Worm (Caenorhabditis elegans) whole organism, L2 larva: ENCODE data around the gene cox-6A.

ENCODE experiments used
- C34F6.9 ChIP-seq: fragments of 150-350 bp; optimal IDR thresholded peaks from 2 replicates; lab custom pipeline; 2014; ENCODE audit warnings: missing biosample characterization, missing genetic modification characterization
- aly-2 ChIP-seq: fragments of 150-350 bp; optimal IDR thresholded peaks from 2 replicates; lab custom pipeline; 2014; ENCODE audit warnings: missing biosample characterization, missing genetic modification characterization
- ama-1 ChIP-seq: fragments of 150-350 bp; optimal IDR thresholded peaks from 2 replicates; lab custom pipeline; 2018; ENCODE audit warnings: inconsistent platforms
- ceh-82 ChIP-seq: fragments of 150-350 bp; optimal IDR thresholded peaks from 2 replicates; lab custom pipeline; 2014; ENCODE audit warnings: missing biosample characterization, missing genetic modification characterization
- egl-27 ChIP-seq: sonication (generic microtip); optimal IDR thresholded peaks from 3 replicates; lab custom pipeline; 2017; ENCODE audit warnings: missing biosample characterization, missing genetic modification reagents, missing genetic modification characterization
- elt-3 ChIP-seq: sonication (generic microtip); optimal IDR thresholded peaks from 2 replicates; lab custom pipeline; 2017; ENCODE audit warnings: missing biosample characterization, missing genetic modification characterization
- fos-1 ChIP-seq: fragments of 150-350 bp; optimal IDR thresholded peaks from 2 replicates; lab custom pipeline; 2014; ENCODE audit warnings: missing biosample characterization, missing genetic modification characterization
- lsy-2 ChIP-seq, 2 experiments: fragments of 150-350 bp in 1 of 2; sonication (generic microtip) in 1 of 2; optimal IDR thresholded peaks; 2 replicates each; lab custom pipeline; 2014 to 2017; ENCODE audit warnings: missing biosample characterization in 2 of 2, missing genetic modification characterization in 2 of 2
- nhr-237 ChIP-seq: fragments of 150-350 bp; optimal IDR thresholded peaks from 2 replicates; lab custom pipeline; 2014; ENCODE audit warnings: missing biosample characterization, missing genetic modification characterization
- unc-39 ChIP-seq: fragments of 150-350 bp; optimal IDR thresholded peaks from 2 replicates; lab custom pipeline; 2014; ENCODE audit warnings: missing biosample characterization, missing genetic modification characterization
- zag-1 ChIP-seq: fragments of 150-350 bp; optimal IDR thresholded peaks from 2 replicates; lab custom pipeline; 2014; ENCODE audit warnings: missing biosample characterization, missing genetic modification characterization

DNA sequence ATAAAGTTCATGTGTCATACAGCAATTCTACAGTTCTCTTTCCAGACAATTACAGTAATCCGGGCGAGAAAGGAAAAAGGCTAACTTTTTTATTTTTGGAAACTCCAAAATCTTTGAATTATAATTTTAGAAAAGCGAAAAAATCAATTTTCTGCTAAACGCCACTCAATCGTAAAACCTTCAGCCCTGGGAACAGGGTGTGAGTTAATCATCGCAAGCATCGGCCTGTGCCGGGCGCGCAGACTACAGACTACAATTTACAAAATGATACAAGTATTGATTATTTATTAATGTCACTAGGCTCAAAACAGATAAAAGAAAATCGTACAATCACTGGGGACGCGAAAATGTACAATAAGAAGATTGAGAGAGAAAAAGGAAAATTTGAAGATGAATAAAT, 49.1 kb downstream of the cox-6A start:
- TF ChIP-seq ceh-82 (tag; lab: Kevin White, UChicago): no peak
- TF ChIP-seq unc-39: no peak
- TF ChIP-seq elt-3 (tag; lab: Kevin White, UChicago): no peak
- no peak for TF ChIP-seq C34F6.9
- TF ChIP-seq egl-27 (tag; lab: Kevin White, UChicago): no peak
- no peak for TF ChIP-seq aly-2
- TF ChIP-seq nhr-237 (tag; lab: Kevin White, UChicago): no peak
- TF ChIP-seq lsy-2 (tag; optimal IDR thresholded peaks at IDR 0.05; lab: Kevin White, UChicago): no peak
- no peak for TF ChIP-seq zag-1 (tag; lab: Kevin White, UChicago)
- no peak for TF ChIP-seq ama-1 (lab: Kevin White, UChicago)
- no peak for TF ChIP-seq fos-1 (tag; lab: Kevin White, UChicago)
